Fruit fly (Drosophila melanogaster): ENCODE measurements around the gene Jon65Aiii.

Jon65Aiii gene

DNA sequence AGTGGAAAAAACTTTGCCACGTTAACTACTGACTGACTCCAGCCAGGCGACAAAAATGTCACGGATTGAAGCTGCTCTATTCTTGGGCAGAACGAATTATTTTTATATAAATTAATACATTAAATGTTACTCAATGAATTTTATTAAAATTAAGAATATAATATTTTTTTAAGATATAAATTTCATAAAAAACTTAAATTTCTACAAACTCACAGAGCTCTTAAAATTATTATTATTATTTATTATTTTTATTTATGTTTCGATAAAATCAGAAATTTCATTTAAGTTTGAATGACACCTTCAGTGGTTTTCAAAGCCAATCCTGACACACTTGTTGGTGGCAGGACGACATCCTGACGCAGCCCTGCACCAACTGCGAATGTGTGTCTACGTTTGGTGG is 34.6 kb downstream of the Jon65Aiii start:
- TF ChIP-seq CG9948 (tag; optimal IDR thresholded peaks at IDR 0.05) (peak; percentile 55), CG34367 (tag; optimal IDR thresholded peaks at IDR 0.05) (peak; percentile 61), D1 (tag; optimal IDR thresholded peaks at IDR 0.05) (peak; percentile 34), CG14655 (GFP tag; optimal IDR thresholded peaks at IDR 0.05) (peak; percentile 40), Snoo (tag; optimal IDR thresholded peaks at IDR 0.05) (no peak), CG8159 (tag; optimal IDR thresholded peaks at IDR 0.05) (peak; percentile 67), CG10348 (GFP tag; IDR thresholded peaks at IDR 0.05) (no peak), Pif1A (GFP tag; optimal IDR thresholded peaks at IDR 0.05) (peak; percentile 57), CG13204 (GFP tag; optimal IDR thresholded peaks at IDR 0.05) (peak; percentile 14), CG8301 (tag; optimal IDR thresholded peaks at IDR 0.05) (no peak), CG15710 (tag; optimal IDR thresholded peaks at IDR 0.05) (peak; percentile 70), CG17806 (tag; optimal IDR thresholded peaks at IDR 0.05) (peak; percentile 31), Pif1B (GFP tag; optimal IDR thresholded peaks at IDR 0.05) (peak; percentile 74)

DNA sequence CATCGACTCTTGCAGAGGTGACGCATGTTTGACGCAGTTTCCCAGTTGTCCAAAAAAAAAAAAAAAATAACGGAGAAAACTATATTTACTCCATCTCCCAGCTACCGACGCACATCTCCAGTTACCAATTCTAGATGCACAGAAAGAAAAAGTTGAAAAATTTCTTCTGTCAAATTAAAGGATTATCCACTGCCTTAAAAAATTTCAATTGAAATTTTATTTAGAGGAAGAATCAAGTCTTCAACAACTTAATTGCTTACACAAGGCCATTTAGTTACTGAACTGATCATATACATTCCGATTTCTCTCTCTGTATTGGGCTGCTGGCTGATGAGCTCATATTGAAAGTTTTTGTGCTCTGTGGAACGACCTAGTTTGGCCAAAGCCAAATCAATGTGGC is 35.4 kb downstream of the Jon65Aiii start:
- no peak for TF ChIP-seq CG32121 (GFP tag; IDR thresholded peaks at IDR 0.05)
- 0 out of 2 replicates have a peak, but pooled peaks have one; percentile 8 for TF ChIP-seq Ets98B (GFP tag; IDR thresholded peaks at IDR 0.05)
- 0 out of 2 replicates have a peak, but pooled peaks have one; percentile 24 for TF ChIP-seq CG12605 (GFP tag; IDR thresholded peaks at IDR 0.05)
- TF ChIP-seq CG4496 (GFP tag; IDR thresholded peaks at IDR 0.05): peak; percentile 44; the same call in 1 of the 3 replicates
- TF ChIP-seq CG10348 (GFP tag; IDR thresholded peaks at IDR 0.05): 0 out of 2 replicates have a peak, but pooled peaks have one; percentile 26
- TF ChIP-seq CG8159 (tag; optimal IDR thresholded peaks at IDR 0.05): no peak
- no peak for TF ChIP-seq CG9948 (tag; optimal IDR thresholded peaks at IDR 0.05)
- TF ChIP-seq CG8301 (tag; optimal IDR thresholded peaks at IDR 0.05): no peak
- no peak for TF ChIP-seq fd96Ca (GFP tag; IDR thresholded peaks at IDR 0.05)
- TF ChIP-seq Snoo (tag; optimal IDR thresholded peaks at IDR 0.05): no peak

DNA sequence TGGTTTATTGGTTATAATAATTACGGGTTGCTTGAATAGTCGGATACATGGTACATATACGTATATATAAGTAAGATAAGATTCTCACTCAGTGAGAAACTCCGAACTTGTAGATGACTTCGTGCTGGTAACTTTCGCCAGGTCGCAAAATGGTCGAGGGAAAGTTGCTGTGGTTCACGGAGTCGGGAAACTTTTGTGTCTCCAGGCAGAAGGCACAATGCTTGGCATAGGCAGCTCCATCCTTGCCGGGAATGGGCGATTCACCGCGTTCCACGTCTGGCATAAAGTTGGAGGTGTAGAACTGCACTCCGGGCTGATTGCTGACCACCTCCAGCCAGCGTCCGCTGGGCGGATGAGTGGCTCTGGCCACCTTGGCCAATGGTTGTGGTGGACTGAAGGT is 42.7 kb downstream of the Jon65Aiii start, which contains the start of gene CG10469:
CG10469 (minus strand) TSS at position 101 of the 400 bp plus-strand sequence.
- TF ChIP-seq EcR (GFP tag; optimal IDR thresholded peaks at IDR 0.05) (no peak), CG17806 (tag; optimal IDR thresholded peaks at IDR 0.05) (no peak), Pif1B (GFP tag; optimal IDR thresholded peaks at IDR 0.05) (no peak), gl (tag; optimal IDR thresholded peaks at IDR 0.05) (no peak), D1 (tag; optimal IDR thresholded peaks at IDR 0.05) (no peak), CG34367 (tag; optimal IDR thresholded peaks at IDR 0.05) (no peak), CG14655 (GFP tag; optimal IDR thresholded peaks at IDR 0.05) (no peak), CG9948 (tag; optimal IDR thresholded peaks at IDR 0.05) (no peak), CG13204 (GFP tag; optimal IDR thresholded peaks at IDR 0.05) (no peak), CG8159 (tag; optimal IDR thresholded peaks at IDR 0.05) (no peak), CG8301 (tag; optimal IDR thresholded peaks at IDR 0.05) (no peak), CG15710 (tag; optimal IDR thresholded peaks at IDR 0.05) (no peak), Pif1A (GFP tag; optimal IDR thresholded peaks at IDR 0.05) (no peak), rn (GFP tag; IDR thresholded peaks at IDR 0.05) (no peak), CG12605 (GFP tag; IDR thresholded peaks at IDR 0.05) (no peak), Snoo (tag; optimal IDR thresholded peaks at IDR 0.05) (no peak), fd96Ca (GFP tag; IDR thresholded peaks at IDR 0.05) (no peak)

DNA sequence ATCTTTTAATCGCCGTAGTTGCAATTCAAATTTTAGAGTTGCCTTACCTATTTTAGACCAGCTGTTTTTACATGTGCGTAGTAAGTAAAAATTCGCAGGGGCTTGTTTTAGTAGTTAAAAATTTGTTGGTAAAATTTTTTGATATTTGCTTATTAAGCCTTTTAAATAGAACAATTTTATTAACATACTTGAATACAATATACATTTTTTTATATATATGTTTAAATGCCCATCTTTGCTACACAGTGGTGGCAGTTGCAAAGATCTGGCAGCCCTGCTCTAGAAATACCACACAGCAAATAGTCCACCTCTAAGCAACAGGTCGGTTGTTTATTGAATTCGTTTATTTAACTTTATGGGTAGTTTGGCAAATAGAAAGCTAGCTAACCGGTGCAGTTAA is 44.1 kb downstream of the Jon65Aiii start, which contains the start of the genes CG10467 and loj:
CG10467 (minus strand) TSS at position 51 of the 400 bp plus-strand sequence.
loj (plus strand) TSS at position 291 of the 400 bp plus-strand sequence.
- peak; percentile 96 for TF ChIP-seq CG4496 (GFP tag; IDR thresholded peaks at IDR 0.05)
- peak; percentile 86 for TF ChIP-seq Snoo (tag; optimal IDR thresholded peaks at IDR 0.05)
- TF ChIP-seq CG15710 (tag; optimal IDR thresholded peaks at IDR 0.05): peak; percentile 88
- no peak for TF ChIP-seq CG13204 (GFP tag; optimal IDR thresholded peaks at IDR 0.05)
- peak; percentile 74 for TF ChIP-seq Pif1A (GFP tag; optimal IDR thresholded peaks at IDR 0.05)
- TF ChIP-seq CG9948 (tag; optimal IDR thresholded peaks at IDR 0.05): peak; percentile 94
- TF ChIP-seq Pif1B (GFP tag; optimal IDR thresholded peaks at IDR 0.05): peak; percentile 72
- peak; percentile 82 for TF ChIP-seq CG8301 (tag; optimal IDR thresholded peaks at IDR 0.05)
- peak; percentile 91 for TF ChIP-seq CG8159 (tag; optimal IDR thresholded peaks at IDR 0.05)
- peak; percentile 87 for TF ChIP-seq CG10348 (GFP tag; IDR thresholded peaks at IDR 0.05)
- TF ChIP-seq Ets98B (GFP tag; IDR thresholded peaks at IDR 0.05): peak; percentile 88
- TF ChIP-seq CG34367 (tag; optimal IDR thresholded peaks at IDR 0.05): peak; percentile 85
- peak; percentile 88 for TF ChIP-seq CG14655 (GFP tag; optimal IDR thresholded peaks at IDR 0.05)
- TF ChIP-seq D1 (tag; optimal IDR thresholded peaks at IDR 0.05): peak; percentile 78
- no peak for TF ChIP-seq EcR (GFP tag; optimal IDR thresholded peaks at IDR 0.05)
- peak; percentile 81 for TF ChIP-seq CG12605 (GFP tag; IDR thresholded peaks at IDR 0.05)
- peak; percentile 37 for TF ChIP-seq gl (tag; optimal IDR thresholded peaks at IDR 0.05)
- TF ChIP-seq CG17806 (tag; optimal IDR thresholded peaks at IDR 0.05): peak; percentile 94
- peak; percentile 86 for TF ChIP-seq CG32121 (GFP tag; IDR thresholded peaks at IDR 0.05)
- TF ChIP-seq rn (GFP tag; IDR thresholded peaks at IDR 0.05): peak; percentile 95
- TF ChIP-seq fd96Ca (GFP tag; IDR thresholded peaks at IDR 0.05): peak; percentile 87

DNA sequence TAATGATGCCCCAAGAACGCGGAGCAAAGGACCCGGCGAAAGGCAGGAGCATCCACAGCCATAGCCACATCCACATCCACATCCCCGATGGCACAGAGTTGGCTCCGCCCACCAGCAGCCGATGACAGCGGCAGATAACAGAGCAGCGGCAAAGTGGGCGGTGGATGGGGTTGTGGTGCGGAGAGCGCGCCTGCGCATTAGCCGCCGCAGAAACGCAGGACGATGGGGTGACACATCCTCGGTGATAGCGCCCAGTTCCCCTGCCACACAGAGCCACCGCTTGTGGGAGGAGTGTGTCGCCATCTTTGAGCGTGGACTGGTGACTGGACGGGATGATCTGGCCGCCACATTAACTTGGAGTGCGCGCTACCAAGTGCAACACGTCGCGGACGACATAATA is 46.7 kb downstream of the Jon65Aiii start, which contains the start of gene Ets65A:
Ets65A (plus strand) TSS at position 348 of the 400 bp plus-strand sequence.
- no peak for TF ChIP-seq CG15710 (tag; optimal IDR thresholded peaks at IDR 0.05)
- no peak for TF ChIP-seq Pif1A (GFP tag; optimal IDR thresholded peaks at IDR 0.05)
- TF ChIP-seq CG9948 (tag; optimal IDR thresholded peaks at IDR 0.05): no peak
- TF ChIP-seq rn (GFP tag; IDR thresholded peaks at IDR 0.05): no peak
- TF ChIP-seq Ets98B (GFP tag; IDR thresholded peaks at IDR 0.05): no peak
- TF ChIP-seq CG8159 (tag; optimal IDR thresholded peaks at IDR 0.05): no peak
- no peak for TF ChIP-seq Snoo (tag; optimal IDR thresholded peaks at IDR 0.05)
- no peak for TF ChIP-seq EcR (GFP tag; optimal IDR thresholded peaks at IDR 0.05)

Data from whole organism, pupa.